Fruit fly (Drosophila melanogaster): Measurements from ENCODE around the gene Nedd8.

- TF ChIP-seq usp (GFP tag; optimal IDR thresholded peaks at IDR 0.05) (no peak), pan (optimal IDR thresholded peaks at IDR 0.05) (no peak), psq (optimal IDR thresholded peaks at IDR 0.05) (no peak)
Measured at dm6 chr2L:18953512-18954254, 2.0 kb upstream of the Nedd8 start.

Measured in whole organism.